Fruit fly (Drosophila melanogaster): ENCODE data around the gene CG12948.

dm6 chr3R:9745442-9745841, 2.1 kb downstream of the CG12948 start:
- TF ChIP-seq Sin3A (optimal IDR thresholded peaks at IDR 0.05) (no peak), insv (optimal IDR thresholded peaks at IDR 0.05) (no peak), psq (optimal IDR thresholded peaks at IDR 0.05) (no peak), h (optimal IDR thresholded peaks at IDR 0.05) (no peak), ttk (optimal IDR thresholded peaks at IDR 0.05) (no peak)
